Worm (Caenorhabditis elegans): ENCODE data around the gene srx-77.

ce11 chrV:4648527-4648926 is 20.0 kb downstream of the srx-77 start, which contains the start of gene F41F3.8:
- TF ChIP-seq aly-2 (tag; optimal IDR thresholded peaks at IDR 0.05), result no peak
- TF ChIP-seq F13H6.1 (tag; optimal IDR thresholded peaks at IDR 0.05), result no peak
- no peak for TF ChIP-seq ztf-11 (tag; optimal IDR thresholded peaks at IDR 0.05)
- TF ChIP-seq mdl-1 (tag; optimal IDR thresholded peaks at IDR 0.05), result no peak
- no peak for TF ChIP-seq alr-1 (tag; optimal IDR thresholded peaks at IDR 0.05)
- no peak for TF ChIP-seq snpc-4 (tag; optimal IDR thresholded peaks at IDR 0.05)
- no peak for TF ChIP-seq nhr-237 (tag; optimal IDR thresholded peaks at IDR 0.05)
- no peak for TF ChIP-seq elt-1 (tag; optimal IDR thresholded peaks at IDR 0.05)
- TF ChIP-seq egl-27 (tag; optimal IDR thresholded peaks at IDR 0.05), result no peak
- no peak for TF ChIP-seq nhr-77 (tag; optimal IDR thresholded peaks at IDR 0.05)
- TF ChIP-seq elt-3 (tag; optimal IDR thresholded peaks at IDR 0.05), result no peak
- no peak for TF ChIP-seq ceh-82 (tag; optimal IDR thresholded peaks at IDR 0.05)
- no peak for TF ChIP-seq fos-1 (tag; optimal IDR thresholded peaks at IDR 0.05)

Data from whole organism, L2 larva.